Fruit fly (Drosophila melanogaster) whole organism, embryonic: ENCODE data around the gene mRpL33.

Source experiments
- CG1024 ChIP-seq: fragments of 200-800 bp; sonication (Bioruptor generic); IDR thresholded peaks from 2 replicates; pipeline ENCODE4 v1.3.6; 2022; ENCODE audit warnings: missing biosample characterization, missing genetic modification characterization
- CG10366 ChIP-seq: fragments of 200-800 bp; sonication (Bioruptor generic); IDR thresholded peaks from 2 replicates; pipeline ENCODE4 v1.3.6; 2022; ENCODE audit warnings: missing biosample characterization, missing genetic modification characterization
- CG12299 ChIP-seq: fragments of 200-800 bp; sonication (Bioruptor generic); optimal IDR thresholded peaks from 2 replicates; lab custom pipeline; 2018; ENCODE audit warnings: missing biosample characterization, mild to moderate bottlenecking, missing genetic modification characterization
- CG12744 ChIP-seq: fragments of 200-800 bp; sonication (Bioruptor generic); optimal IDR thresholded peaks from 2 replicates; lab custom pipeline; 2016; ENCODE audit warnings: missing biosample characterization, missing genetic modification characterization
- CG12769 ChIP-seq: fragments of 200-800 bp; sonication (Bioruptor generic); optimal IDR thresholded peaks from 2 replicates; lab custom pipeline; 2019; ENCODE audit warnings: missing biosample characterization, mild to moderate bottlenecking, missing genetic modification characterization, moderate library complexity
- CG13894 ChIP-seq: fragments of 200-800 bp; sonication (Bioruptor generic); optimal IDR thresholded peaks from 3 replicates; lab custom pipeline; 2018; ENCODE audit warnings: missing biosample characterization, mild to moderate bottlenecking, missing genetic modification characterization, moderate library complexity
- CG14965 ChIP-seq: fragments of 200-800 bp; sonication (Bioruptor generic); optimal IDR thresholded peaks from 2 replicates; lab custom pipeline; 2016; ENCODE audit warnings: missing biosample characterization, missing genetic modification characterization, borderline replicate concordance
- CG17912 ChIP-seq: fragments of 200-800 bp; sonication (Bioruptor generic); optimal IDR thresholded peaks from 2 replicates; lab custom pipeline; 2018; ENCODE audit warnings: missing biosample characterization, mild to moderate bottlenecking, missing genetic modification characterization
- CG18476 ChIP-seq: fragments of 200-800 bp; sonication (Bioruptor generic); optimal IDR thresholded peaks from 2 replicates; lab custom pipeline; 2016; ENCODE audit warnings: missing biosample characterization, mild to moderate bottlenecking, missing genetic modification characterization
- CG18599 ChIP-seq: fragments of 200-800 bp; sonication (Bioruptor generic); optimal IDR thresholded peaks from 3 replicates; lab custom pipeline; 2017; ENCODE audit warnings: missing biosample characterization, missing genetic modification characterization, mild to moderate bottlenecking, moderate library complexity, missing genetic modification reagents
- CG2120 ChIP-seq: fragments of 200-800 bp; sonication (Bioruptor generic); optimal IDR thresholded peaks from 3 replicates; lab custom pipeline; 2016; ENCODE audit warnings: missing biosample characterization, missing genetic modification characterization
- CG33557 ChIP-seq: fragments of 200-800 bp; sonication (Bioruptor generic); optimal IDR thresholded peaks from 2 replicates; lab custom pipeline; 2019; ENCODE audit warnings: missing biosample characterization, mild to moderate bottlenecking, missing genetic modification characterization, moderate library complexity
- CG4617 ChIP-seq: fragments of 200-800 bp; sonication (Bioruptor generic); optimal IDR thresholded peaks from 3 replicates; lab custom pipeline; 2016; ENCODE audit warnings: missing biosample characterization, missing genetic modification characterization, borderline replicate concordance
- CG4707 ChIP-seq: fragments of 200-800 bp; sonication (Bioruptor generic); optimal IDR thresholded peaks from 2 replicates; lab custom pipeline; 2018; ENCODE audit warnings: missing biosample characterization, mild to moderate bottlenecking, missing genetic modification characterization, moderate library complexity
- CG4730 ChIP-seq: fragments of 200-800 bp; sonication (Bioruptor generic); IDR thresholded peaks from 2 replicates; pipeline ENCODE4 v1.3.6; 2022; ENCODE audit warnings: missing biosample characterization, missing genetic modification characterization
- CG6175 ChIP-seq: fragments of 200-800 bp; sonication (Bioruptor generic); IDR thresholded peaks from 3 replicates; pipeline ENCODE4 v1.3.6; 2022; ENCODE audit warnings: missing biosample characterization, missing genetic modification characterization
- CG6791 ChIP-seq: fragments of 200-800 bp; sonication (Bioruptor generic); IDR thresholded peaks from 3 replicates; pipeline ENCODE4 v1.3.6; 2022; ENCODE audit warnings: missing biosample characterization, missing genetic modification characterization; ENCODE audit not compliant: partially characterized antibody
- CHES-1-like ChIP-seq: fragments of 200-800 bp; sonication (Bioruptor generic); optimal IDR thresholded peaks from 2 replicates; lab custom pipeline; 2016; ENCODE audit warnings: missing biosample characterization, missing genetic modification characterization
- Dbx ChIP-seq: fragments of 200-800 bp; sonication (Bioruptor generic); IDR thresholded peaks from 3 replicates; pipeline ENCODE4 v1.3.6; 2022; ENCODE audit warnings: missing biosample characterization, missing genetic modification characterization
- Fer1 ChIP-seq: fragments of 200-800 bp; sonication (Bioruptor generic); optimal IDR thresholded peaks from 2 replicates; lab custom pipeline; 2017; ENCODE audit warnings: missing biosample characterization, mild to moderate bottlenecking, missing genetic modification characterization
- Gug ChIP-seq: fragments of 200-800 bp; sonication (Bioruptor generic); IDR thresholded peaks from 4 replicates; pipeline ENCODE4 v1.3.6; 2022; ENCODE audit warnings: missing biosample characterization, missing genetic modification characterization
- HLH4C ChIP-seq: fragments of 200-800 bp; sonication (Bioruptor generic); IDR thresholded peaks from 3 replicates; pipeline ENCODE4 v1.3.6; 2022; ENCODE audit warnings: missing biosample characterization, missing genetic modification characterization; ENCODE audit not compliant: partially characterized antibody
- Hmr ChIP-seq: fragments of 200-800 bp; sonication (Bioruptor generic); optimal IDR thresholded peaks from 3 replicates; lab custom pipeline; 2017; ENCODE audit warnings: mild to moderate bottlenecking, missing biosample characterization, missing genetic modification reagents, missing genetic modification characterization
- Nf-YA ChIP-seq: fragments of 200-800 bp; sonication (Bioruptor generic); IDR thresholded peaks from 2 replicates; pipeline ENCODE4 v1.3.6; 2022; ENCODE audit warnings: missing biosample characterization, missing genetic modification characterization
- Pdp1 ChIP-seq, 2 experiments: fragments of 200-800 bp; sonication (Bioruptor generic); optimal IDR thresholded peaks; 3 replicates each; lab custom pipeline; 2016; ENCODE audit warnings: missing biosample characterization in 2 of 2, missing genetic modification characterization in 2 of 2, mild to moderate bottlenecking in 1 of 2, moderate library complexity in 1 of 2
- Sox102F ChIP-seq: fragments of 200-800 bp; sonication (Bioruptor generic); optimal IDR thresholded peaks from 2 replicates; lab custom pipeline; 2018; ENCODE audit warnings: missing biosample characterization, mild to moderate bottlenecking, missing genetic modification characterization, moderate library complexity
- YL-1 ChIP-seq: fragments of 200-800 bp; sonication (Bioruptor generic); optimal IDR thresholded peaks from 3 replicates; lab custom pipeline; 2017; ENCODE audit warnings: missing biosample characterization, mild to moderate bottlenecking, missing genetic modification characterization
- ara ChIP-seq: fragments of 200-800 bp; sonication (Bioruptor generic); IDR thresholded peaks from 2 replicates; pipeline ENCODE4 v1.3.6; 2022; ENCODE audit warnings: missing biosample characterization, missing genetic modification characterization
- br ChIP-seq: fragments of >200 bp; optimal IDR thresholded peaks from 2 replicates; lab custom pipeline; 2017
- bsh ChIP-seq, 2 experiments: fragments of 200-800 bp; sonication (Bioruptor generic); optimal IDR thresholded peaks; 2 replicates each; lab custom pipeline; 2017 to 2018; ENCODE audit warnings: mild to moderate bottlenecking in 2 of 2, missing biosample characterization in 2 of 2, missing genetic modification characterization in 2 of 2, moderate library complexity in 1 of 2
- crol ChIP-seq: fragments of 200-800 bp; sonication (Bioruptor generic); IDR thresholded peaks from 2 replicates; pipeline ENCODE4 v1.3.6; 2022; ENCODE audit warnings: missing biosample characterization, missing genetic modification characterization
- da ChIP-seq: fragments of 200-800 bp; sonication (Bioruptor generic); optimal IDR thresholded peaks from 2 replicates; lab custom pipeline; 2016; ENCODE audit warnings: missing biosample characterization, missing genetic modification characterization
- dmrt99B ChIP-seq: fragments of 200-800 bp; sonication (Bioruptor generic); optimal IDR thresholded peaks from 2 replicates; lab custom pipeline; 2018; ENCODE audit warnings: missing biosample characterization, mild to moderate bottlenecking, missing genetic modification characterization, moderate library complexity
- exex ChIP-seq: fragments of 200-800 bp; sonication (Bioruptor generic); optimal IDR thresholded peaks from 4 replicates; lab custom pipeline; 2018; ENCODE audit warnings: missing biosample characterization, mild to moderate bottlenecking, missing genetic modification characterization, moderate library complexity
- ind ChIP-seq: fragments of 200-800 bp; sonication (Bioruptor generic); optimal IDR thresholded peaks from 3 replicates; lab custom pipeline; 2016; ENCODE audit warnings: missing biosample characterization, missing genetic modification characterization
- klu ChIP-seq: fragments of 200-800 bp; sonication (Bioruptor generic); IDR thresholded peaks from 2 replicates; pipeline ENCODE4 v1.3.6; 2022; ENCODE audit warnings: missing biosample characterization, missing genetic modification characterization
- lilli ChIP-seq: fragments of 200-800 bp; sonication (Bioruptor generic); optimal IDR thresholded peaks from 3 replicates; lab custom pipeline; 2016; ENCODE audit warnings: missing biosample characterization, missing genetic modification characterization
- lov ChIP-seq, 2 experiments: fragments of 200-800 bp in 1 of 2; fragments of >200 bp in 1 of 2; sonication (Bioruptor generic) in 1 of 2; IDR thresholded peaks in 1 of 2; optimal IDR thresholded peaks in 1 of 2; 2 replicates in 1 of 2; 3 replicates in 1 of 2; pipeline versions ENCODE4 v1.3.6 to Lab custom; 2017 to 2022; ENCODE audit warnings: missing biosample characterization in 1 of 2, missing genetic modification characterization in 1 of 2
- mam ChIP-seq: fragments of 200-800 bp; sonication (Bioruptor generic); optimal IDR thresholded peaks from 3 replicates; lab custom pipeline; 2016; ENCODE audit warnings: missing biosample characterization, missing genetic modification characterization
- nerfin-1 ChIP-seq: fragments of 200-800 bp; sonication (Bioruptor generic); optimal IDR thresholded peaks from 3 replicates; lab custom pipeline; 2019; ENCODE audit warnings: missing biosample characterization, mild to moderate bottlenecking, missing genetic modification characterization, moderate library complexity
- nmo ChIP-seq: fragments of 200-800 bp; sonication (Bioruptor generic); optimal IDR thresholded peaks from 2 replicates; lab custom pipeline; 2018; ENCODE audit warnings: missing biosample characterization, mild to moderate bottlenecking, missing genetic modification characterization, moderate library complexity
- pfk ChIP-seq: fragments of 200-800 bp; sonication (Bioruptor generic); optimal IDR thresholded peaks from 2 replicates; lab custom pipeline; 2018; ENCODE audit warnings: missing biosample characterization, mild to moderate bottlenecking, missing genetic modification characterization, moderate library complexity
- sd ChIP-seq: fragments of 200-800 bp; sonication (Bioruptor generic); optimal IDR thresholded peaks from 3 replicates; lab custom pipeline; 2018; ENCODE audit warnings: missing biosample characterization, mild to moderate bottlenecking, missing genetic modification characterization, moderate library complexity
- stc ChIP-seq: fragments of 200-800 bp; sonication (Bioruptor generic); IDR thresholded peaks from 2 replicates; pipeline ENCODE4 v1.3.6; 2022; ENCODE audit warnings: missing biosample characterization, missing genetic modification characterization
- tgo ChIP-seq: fragments of 200-800 bp; sonication (Bioruptor generic); IDR thresholded peaks from 3 replicates; pipeline ENCODE4 v1.3.6; 2022; ENCODE audit warnings: missing biosample characterization, missing genetic modification characterization
- trh ChIP-seq: fragments of 200-800 bp; sonication (Bioruptor generic); optimal IDR thresholded peaks from 2 replicates; lab custom pipeline; 2016; ENCODE audit warnings: missing biosample characterization, missing genetic modification characterization
- unc-4 ChIP-seq: fragments of 200-800 bp; sonication (Bioruptor generic); IDR thresholded peaks from 2 replicates; pipeline ENCODE4 v1.3.6; 2022; ENCODE audit warnings: missing biosample characterization, missing genetic modification characterization; ENCODE audit not compliant: partially characterized antibody
- zfh2 ChIP-seq: fragments of 200-800 bp; sonication (Bioruptor generic); optimal IDR thresholded peaks from 2 replicates; lab custom pipeline; 2016; ENCODE audit warnings: missing biosample characterization, missing genetic modification characterization

Gene mRpL33

dm6 chrX:4322234-4323210 is 491 bp upstream of the mRpL33 start, which contains the start of gene norpA (continued):
- TF ChIP-seq nerfin-1 (tag; lab: Kevin White, UChicago) (no peak), Dbx (GFP tag; lab: Robert Waterston, UW) (peak; percentile 64; the same call in 2 of the 3 replicates), Gug (no peak), ind (GFP tag; lab: Kevin White, UChicago) (peak; percentile 10), br (lab: Kevin White, UChicago) (no peak), HLH4C (GFP tag; lab: Robert Waterston, UW) (peak; percentile 82), ara (no peak), trh (GFP tag; lab: Kevin White, UChicago) (no peak), bsh (GFP tag; optimal IDR thresholded peaks at IDR 0.05; lab: Kevin White, UChicago) (peak; percentile 5 to 54), CG4730 (GFP tag; lab: Robert Waterston, UW) (no peak), tgo (GFP tag; lab: Robert Waterston, UW) (no peak), Pdp1 (GFP tag; optimal IDR thresholded peaks at IDR 0.05; lab: Kevin White, UChicago) (no peak), lov (optimal IDR thresholded peaks at IDR 0.05; lab: Kevin White, UChicago) (no peak), lov (GFP tag; IDR thresholded peaks at IDR 0.05; lab: Robert Waterston, UW) (no peak), CG13894 (tag; lab: Kevin White, UChicago) (peak; percentile 61), da (GFP tag; lab: Kevin White, UChicago) (no peak), CG10366 (GFP tag; lab: Robert Waterston, UW) (no peak), CG12769 (no peak), mam (GFP tag; lab: Kevin White, UChicago) (peak; percentile 9), YL-1 (no peak), zfh2 (no peak), CG6791 (GFP tag; lab: Robert Waterston, UW) (peak; percentile 98), CG18476 (GFP tag; lab: Kevin White, UChicago) (no peak), CG2120 (peak; percentile 9), Sox102F (GFP tag; lab: Kevin White, UChicago) (peak; percentile 48), crol (GFP tag; lab: Robert Waterston, UW) (no peak), CG6175 (GFP tag; lab: Robert Waterston, UW) (no peak), CG12299 (tag; lab: Kevin White, UChicago) (no peak), CG18599 (GFP tag; lab: Kevin White, UChicago) (peak; percentile 15), lilli (peak; percentile 36), CG4707 (GFP tag; lab: Kevin White, UChicago) (no peak), CG4617 (GFP tag; lab: Kevin White, UChicago) (no peak), Fer1 (GFP tag; lab: Kevin White, UChicago) (peak; percentile 23), Hmr (GFP tag; lab: Kevin White, UChicago) (peak; percentile 55), CG14965 (GFP tag; lab: Kevin White, UChicago) (no peak), dmrt99B (peak; percentile 22), stc (GFP tag; lab: Robert Waterston, UW) (no peak; the same call in 1 of the 2 replicates), nmo (GFP tag; lab: Kevin White, UChicago) (no peak), klu (GFP tag; lab: Robert Waterston, UW) (no peak), CG12744 (no peak), pfk (GFP tag; lab: Kevin White, UChicago) (no peak), CG33557 (GFP tag; lab: Kevin White, UChicago) (no peak), CHES-1-like (GFP tag; lab: Kevin White, UChicago) (no peak), exex (no peak), sd (tag; lab: Kevin White, UChicago) (peak; percentile 15), unc-4 (peak; percentile 93), Nf-YA (GFP tag; lab: Robert Waterston, UW) (no peak), CG17912 (GFP tag; lab: Kevin White, UChicago) (no peak), CG1024 (no peak)
